Fruit fly (Drosophila melanogaster): ENCODE data around the gene CG7376.
"Not testable (repeated sequence)": the region's sequence is repeated elsewhere in the genome, so short reads cannot be mapped to it uniquely, and the experiment has no call there.

DNA sequence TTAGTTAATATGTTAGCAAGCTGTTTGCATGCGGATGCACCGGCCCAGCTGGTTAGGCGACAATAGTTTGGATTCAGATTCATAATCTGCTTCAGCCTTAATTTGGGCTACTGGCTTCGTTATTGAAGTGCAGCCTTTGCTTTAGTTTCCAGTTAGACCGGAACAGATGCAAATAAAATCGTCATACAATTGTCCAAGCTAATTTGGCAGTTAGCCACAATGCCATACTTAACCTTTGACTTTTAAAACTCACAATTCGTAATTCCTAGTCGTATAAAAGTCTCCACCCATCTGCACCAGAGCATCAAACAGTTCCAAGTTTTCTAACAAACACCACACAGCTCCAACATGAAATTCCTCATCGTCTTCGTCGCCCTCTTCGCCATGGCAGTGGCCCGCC is 27.7 kb upstream of the CG7376 start, which contains the start of gene Lcp65Ab2:
- TF ChIP-seq pan (optimal IDR thresholded peaks at IDR 0.05); psq (optimal IDR thresholded peaks at IDR 0.05); EcR (GFP tag; optimal IDR thresholded peaks at IDR 0.05); Dll (optimal IDR thresholded peaks at IDR 0.05); CG8478 (optimal IDR thresholded peaks at IDR 0.05): not testable (repeated sequence)

All from whole organism.